Worm (Caenorhabditis elegans) whole organism, L2 larva: ENCODE measurements around the gene Y43F8B.12.

Source experiments
- ama-1 ChIP-seq: fragments of 150-350 bp; optimal IDR thresholded peaks from 2 replicates; lab custom pipeline; 2018; ENCODE audit warnings: inconsistent platforms
- crh-2 ChIP-seq: sonication (generic microtip); optimal IDR thresholded peaks from 2 replicates; lab custom pipeline; 2017; ENCODE audit warnings: missing biosample characterization, missing genetic modification characterization
- elt-1 ChIP-seq: fragments of 150-350 bp; optimal IDR thresholded peaks from 2 replicates; lab custom pipeline; 2014; ENCODE audit warnings: missing biosample characterization, missing genetic modification characterization
- lin-13 ChIP-seq: fragments of 150-350 bp; optimal IDR thresholded peaks from 2 replicates; lab custom pipeline; 2014; ENCODE audit warnings: missing biosample characterization, missing genetic modification reagents, missing genetic modification characterization
- lin-39 ChIP-seq: fragments of 150-350 bp; optimal IDR thresholded peaks from 2 replicates; lab custom pipeline; 2014; ENCODE audit warnings: missing biosample characterization, missing genetic modification reagents, missing genetic modification characterization
- mab-5 ChIP-seq: fragments of 150-350 bp; optimal IDR thresholded peaks from 2 replicates; lab custom pipeline; 2014; ENCODE audit warnings: missing biosample characterization, missing genetic modification characterization
- nhr-10 ChIP-seq: sonication (generic microtip); optimal IDR thresholded peaks from 2 replicates; lab custom pipeline; 2017; ENCODE audit warnings: missing biosample characterization, missing genetic modification characterization
- nhr-129 ChIP-seq: fragments of 150-350 bp; optimal IDR thresholded peaks from 2 replicates; lab custom pipeline; 2014; ENCODE audit warnings: missing biosample characterization, missing genetic modification characterization
- nhr-21 ChIP-seq: fragments of 150-350 bp; optimal IDR thresholded peaks from 2 replicates; lab custom pipeline; 2014; ENCODE audit warnings: missing biosample characterization, missing genetic modification characterization
- nhr-237 ChIP-seq: fragments of 150-350 bp; optimal IDR thresholded peaks from 2 replicates; lab custom pipeline; 2014; ENCODE audit warnings: missing biosample characterization, missing genetic modification characterization
- nhr-25 ChIP-seq: fragments of 150-350 bp; sonication (generic microtip); optimal IDR thresholded peaks from 3 replicates; lab custom pipeline; 2014; ENCODE audit warnings: missing biosample characterization, missing genetic modification characterization
- nhr-6 ChIP-seq: fragments of 150-350 bp; optimal IDR thresholded peaks from 2 replicates; lab custom pipeline; 2014; ENCODE audit warnings: missing biosample characterization, missing genetic modification characterization
- nhr-77 ChIP-seq: fragments of 150-350 bp; optimal IDR thresholded peaks from 2 replicates; lab custom pipeline; 2014; ENCODE audit warnings: missing biosample characterization, missing genetic modification characterization
- sem-4 ChIP-seq: fragments of 150-350 bp; optimal IDR thresholded peaks from 2 replicates; lab custom pipeline; 2014; ENCODE audit warnings: missing biosample characterization, missing genetic modification reagents, missing genetic modification characterization
- skn-1 ChIP-seq: sonication (generic microtip); optimal IDR thresholded peaks from 2 replicates; lab custom pipeline; 2017; ENCODE audit warnings: missing biosample characterization, missing genetic modification characterization
- snpc-4 ChIP-seq: fragments of 150-350 bp; optimal IDR thresholded peaks from 2 replicates; lab custom pipeline; 2014; ENCODE audit warnings: missing biosample characterization, missing genetic modification characterization
- unc-39 ChIP-seq: fragments of 150-350 bp; optimal IDR thresholded peaks from 2 replicates; lab custom pipeline; 2014; ENCODE audit warnings: missing biosample characterization, missing genetic modification characterization
- ztf-11 ChIP-seq: sonication (generic microtip); optimal IDR thresholded peaks from 2 replicates; lab custom pipeline; 2017; ENCODE audit warnings: missing biosample characterization, missing genetic modification characterization

Gene Y43F8B.12

DNA sequence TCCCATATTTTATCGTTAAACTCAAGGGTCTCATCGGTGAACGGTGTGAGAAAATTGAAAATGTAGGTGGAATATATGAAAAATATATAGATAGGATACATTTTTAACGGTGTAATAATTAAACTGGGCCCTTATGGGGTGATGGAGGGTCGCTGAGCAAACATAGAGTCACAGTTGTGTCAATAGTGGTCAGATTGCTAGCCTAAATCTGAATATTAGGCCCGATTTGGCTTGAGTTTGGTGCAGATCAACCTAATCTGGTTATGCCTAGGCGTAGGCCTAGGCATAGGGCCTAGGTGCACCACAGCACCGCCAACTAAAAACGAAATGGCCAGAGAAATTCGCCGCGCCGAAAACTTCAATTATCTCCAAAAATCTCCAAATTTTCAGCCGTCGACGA lies 45.4 kb downstream of the Y43F8B.12 start, which contains the start of gene phy-4:
TSS of gene phy-4 (minus strand) at position 101 of the 400 bp plus-strand sequence.
- TF ChIP-seq snpc-4 (no peak), ztf-11 (tag; lab: Kevin White, UChicago) (no peak)

DNA sequence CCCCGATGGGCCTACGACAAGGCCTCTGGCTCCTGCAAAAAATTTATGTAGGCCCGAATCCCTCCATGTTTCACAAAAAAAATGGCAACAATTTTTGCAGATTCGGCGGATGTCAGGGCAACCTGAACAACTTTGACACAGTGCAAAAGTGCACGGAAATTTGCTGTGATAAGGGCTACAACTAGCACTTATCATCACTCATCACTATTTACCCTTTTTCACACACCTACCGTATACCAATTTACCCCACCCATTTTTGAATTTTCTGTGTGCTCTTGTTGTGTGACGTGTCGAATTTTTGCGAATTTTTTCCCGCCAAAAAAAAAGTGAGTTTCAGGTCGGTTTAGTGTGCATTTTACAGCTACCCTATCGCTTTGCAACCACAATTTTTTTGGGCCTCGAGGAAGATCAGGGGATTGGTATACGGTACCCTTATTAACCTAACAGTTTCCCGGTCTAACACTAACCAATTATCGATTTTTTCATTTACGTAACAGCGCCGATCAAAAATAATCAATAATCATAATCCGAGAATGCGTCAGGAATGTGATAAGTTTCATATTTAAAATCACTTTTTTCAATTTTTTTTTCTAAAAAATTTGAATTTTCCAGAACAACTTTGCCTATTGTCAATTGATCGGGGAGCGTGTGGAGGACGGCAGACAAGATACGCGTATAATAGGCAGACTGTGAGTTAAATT lies 50.4 kb downstream of the Y43F8B.12 start:
- TF ChIP-seq nhr-25 (no peak), ama-1 (no peak), nhr-129 (tag; lab: Kevin White, UChicago) (no peak), nhr-237 (tag; lab: Kevin White, UChicago) (no peak), unc-39 (tag; lab: Kevin White, UChicago) (no peak), skn-1 (tag; lab: Kevin White, UChicago) (no peak), elt-1 (no peak), lin-13 (no peak), crh-2 (no peak), nhr-77 (no peak), snpc-4 (no peak), lin-39 (tag; lab: Kevin White, UChicago) (no peak), sem-4 (tag; lab: Kevin White, UChicago) (no peak), mab-5 (tag; lab: Kevin White, UChicago) (no peak), ztf-11 (tag; lab: Kevin White, UChicago) (no peak), nhr-10 (no peak), nhr-6 (tag; lab: Kevin White, UChicago) (no peak), nhr-21 (tag; lab: Kevin White, UChicago) (no peak)
